Worm (Caenorhabditis elegans) whole organism, L4 larva: ENCODE data around the gene sri-19.

Experiments
- D1046.2 ChIP-seq: fragments of 200-800 bp; sonication (Bioruptor generic); IDR thresholded peaks from 2 replicates; pipeline ENCODE4 v1.3.6; 2022; ENCODE audit warnings: missing genetic modification characterization, missing compliant biosample characterization
- F10B5.3 ChIP-seq: sonication (generic microtip); optimal IDR thresholded peaks from 2 replicates; lab custom pipeline; 2016; ENCODE audit warnings: mild to moderate bottlenecking, missing genetic modification characterization, missing compliant biosample characterization
- T26A8.4 ChIP-seq: fragments of 200-800 bp; sonication (Bioruptor generic); IDR thresholded peaks from 2 replicates; pipeline ENCODE4 v1.3.6; 2022; ENCODE audit warnings: missing genetic modification characterization, missing compliant biosample characterization
- ZK546.5 ChIP-seq, 2 experiments: sonication (generic microtip); optimal IDR thresholded peaks; 2 replicates each; lab custom pipeline; 2017; ENCODE audit warnings: missing biosample characterization in 2 of 2, missing genetic modification characterization in 2 of 2
- ama-1 ChIP-seq: fragments of 150-350 bp; optimal IDR thresholded peaks from 2 replicates; lab custom pipeline; 2014; ENCODE audit warnings: inconsistent platforms, mixed read lengths
- daf-12 ChIP-seq: fragments of 150-350 bp; optimal IDR thresholded peaks from 2 replicates; lab custom pipeline; 2014; ENCODE audit warnings: missing biosample characterization, missing genetic modification reagents, missing genetic modification characterization
- dmd-6 ChIP-seq: fragments of 200-800 bp; sonication (Bioruptor generic); IDR thresholded peaks from 2 replicates; pipeline ENCODE4 v1.3.6; 2022; ENCODE audit warnings: missing genetic modification reagents, missing genetic modification characterization, missing compliant biosample characterization
- gei-8 ChIP-seq: fragments of 200-800 bp; sonication (Bioruptor generic); optimal IDR thresholded peaks from 2 replicates; lab custom pipeline; 2018; ENCODE audit warnings: mild to moderate bottlenecking, missing genetic modification characterization, missing compliant biosample characterization
- hmg-1.1 ChIP-seq: fragments of 200-800 bp; sonication (Bioruptor generic); IDR thresholded peaks from 2 replicates; pipeline ENCODE4 v1.3.6; 2022; ENCODE audit warnings: missing genetic modification reagents, missing genetic modification characterization, missing compliant biosample characterization
- jun-1 ChIP-seq: fragments of 150-350 bp; optimal IDR thresholded peaks from 2 replicates; lab custom pipeline; 2014; ENCODE audit warnings: missing biosample characterization, missing genetic modification reagents, missing genetic modification characterization
- lin-1 ChIP-seq: fragments of 200-800 bp; sonication (Bioruptor generic); IDR thresholded peaks from 2 replicates; pipeline ENCODE4 v1.3.6; 2022; ENCODE audit warnings: missing genetic modification reagents, missing genetic modification characterization, missing compliant biosample characterization
- lsy-2 ChIP-seq, 2 experiments: fragments of 150-350 bp in 1 of 2; sonication (generic microtip) in 1 of 2; optimal IDR thresholded peaks; 2 replicates each; lab custom pipeline; 2014 to 2017; ENCODE audit warnings: missing biosample characterization in 2 of 2, missing genetic modification characterization in 2 of 2
- mxl-2 ChIP-seq: fragments of 200-800 bp; sonication (Bioruptor generic); conservative IDR thresholded peaks from 2 replicates; pipeline ENCODE4 v1.3.6; 2022; ENCODE audit warnings: missing genetic modification reagents, missing genetic modification characterization, missing compliant biosample characterization
- nhr-10 ChIP-seq: fragments of 150-350 bp; optimal IDR thresholded peaks from 2 replicates; lab custom pipeline; 2014; ENCODE audit warnings: missing biosample characterization, missing genetic modification characterization
- nhr-25 ChIP-seq: sonication (generic microtip); optimal IDR thresholded peaks from 2 replicates; lab custom pipeline; 2017; ENCODE audit warnings: missing genetic modification characterization, mild to moderate bottlenecking, missing compliant biosample characterization, antibody characterized with exemption, moderate library complexity, borderline replicate concordance; ENCODE audit not compliant: insufficient read depth
- nhr-42 ChIP-seq: fragments of 200-800 bp; sonication (Bioruptor generic); IDR thresholded peaks from 2 replicates; pipeline ENCODE4 v1.3.6; 2022; ENCODE audit warnings: missing genetic modification characterization, missing compliant biosample characterization
- nhr-48 ChIP-seq: sonication (generic microtip); optimal IDR thresholded peaks from 2 replicates; lab custom pipeline; 2016; ENCODE audit warnings: mild to moderate bottlenecking, missing genetic modification characterization, missing compliant biosample characterization
- nhr-76 ChIP-seq: fragments of 150-350 bp; optimal IDR thresholded peaks from 2 replicates; lab custom pipeline; 2014; ENCODE audit warnings: missing biosample characterization, missing genetic modification characterization
- rbr-2 ChIP-seq: sonication (generic microtip); optimal IDR thresholded peaks from 2 replicates; lab custom pipeline; 2016; ENCODE audit warnings: missing genotype, missing genetic modification characterization, missing compliant biosample characterization
- snpc-1.2 ChIP-seq: fragments of 200-800 bp; sonication (Bioruptor generic); IDR thresholded peaks from 2 replicates; pipeline ENCODE4 v1.3.6; 2022; ENCODE audit warnings: missing genetic modification reagents, missing genetic modification characterization, missing compliant biosample characterization
- spr-1 ChIP-seq: sonication (generic microtip); optimal IDR thresholded peaks from 2 replicates; lab custom pipeline; 2016; ENCODE audit warnings: mild to moderate bottlenecking, missing genetic modification characterization, missing compliant biosample characterization
- spr-3 ChIP-seq: fragments of 200-800 bp; sonication (Bioruptor generic); optimal IDR thresholded peaks from 2 replicates; lab custom pipeline; 2018; ENCODE audit warnings: mild to moderate bottlenecking, missing genetic modification characterization, missing compliant biosample characterization
- tra-1 ChIP-seq: fragments of 200-800 bp; sonication (Bioruptor generic); IDR thresholded peaks from 2 replicates; pipeline ENCODE4 v1.3.6; 2022; ENCODE audit warnings: missing genetic modification reagents, missing genetic modification characterization, missing compliant biosample characterization
- unc-62 ChIP-seq, 3 experiments: fragments of 150-350 bp in 1 of 3; sonication (generic microtip); optimal IDR thresholded peaks in 2 of 3; peaks in 1 of 3; 1 replicate in 1 of 3; 2 replicates in 2 of 3; lab custom pipeline; 2014 to 2017; ENCODE audit warnings: missing biosample characterization in 3 of 3, missing genetic modification characterization in 3 of 3, missing genetic modification reagents in 3 of 3, missing genotype in 1 of 3
- vab-7 ChIP-seq: fragments of 200-800 bp; sonication (Bioruptor generic); IDR thresholded peaks from 2 replicates; pipeline ENCODE4 v1.3.6; 2022; ENCODE audit warnings: missing genetic modification reagents, missing genetic modification characterization, missing compliant biosample characterization
- zfp-2 ChIP-seq: sonication (generic microtip); optimal IDR thresholded peaks from 2 replicates; lab custom pipeline; 2016; ENCODE audit warnings: mild to moderate bottlenecking, missing genetic modification characterization, missing compliant biosample characterization
- ztf-11 ChIP-seq: fragments of 150-350 bp; optimal IDR thresholded peaks from 2 replicates; lab custom pipeline; 2014; ENCODE audit warnings: missing biosample characterization, missing genetic modification characterization

The sri-19 gene

DNA sequence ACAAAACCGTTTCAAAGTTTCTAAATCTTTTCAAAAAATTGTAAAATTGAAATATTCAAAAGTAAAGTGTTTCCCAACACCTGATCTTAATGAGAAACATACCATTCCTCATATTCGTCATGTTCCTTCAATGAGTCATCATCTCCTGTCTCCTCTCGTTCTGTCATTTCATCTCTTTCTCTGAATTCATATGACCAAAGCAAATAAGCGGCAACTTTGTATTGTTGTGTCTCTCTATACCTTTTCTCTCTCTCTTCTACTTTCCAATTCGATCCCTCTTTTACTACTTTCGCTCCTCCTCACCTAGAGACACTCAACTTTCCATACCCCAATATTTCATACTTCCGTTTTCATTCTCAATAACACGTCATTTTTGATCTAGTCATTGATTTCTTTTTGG, 50.1 kb downstream of the sri-19 start (continued):
- TF ChIP-seq nhr-42 (GFP tag; lab: Robert Waterston, UW) (no peak), daf-12 (tag; lab: Kevin White, UChicago) (no peak), nhr-76 (tag; lab: Kevin White, UChicago) (no peak), vab-7 (GFP tag; lab: Robert Waterston, UW) (no peak), hmg-1.1 (GFP tag; lab: Robert Waterston, UW) (0 out of 2 replicates have a peak, but pooled peaks have one; percentile 38), lin-1 (no peak), ZK546.5 (tag; optimal IDR thresholded peaks at IDR 0.05; lab: Kevin White, UChicago) (no peak), ztf-11 (tag; lab: Kevin White, UChicago) (no peak), nhr-48 (tag; lab: Kevin White, UChicago) (no peak), zfp-2 (tag; lab: Kevin White, UChicago) (no peak), lsy-2 (tag; optimal IDR thresholded peaks at IDR 0.05; lab: Kevin White, UChicago) (no peak), mxl-2 (GFP tag; lab: Robert Waterston, UW) (no peak), D1046.2 (GFP tag; lab: Robert Waterston, UW) (no peak), ama-1 (lab: Kevin White, UChicago) (no peak), nhr-10 (no peak), snpc-1.2 (GFP tag; lab: Robert Waterston, UW) (no peak), jun-1 (no peak), dmd-6 (GFP tag; lab: Robert Waterston, UW) (peak; percentile 18; the same call in 1 of the 2 replicates), nhr-25 (tag; lab: Kevin White, UChicago) (no peak), tra-1 (no peak), rbr-2 (tag; lab: Kevin White, UChicago) (no peak), spr-3 (GFP tag; lab: Kevin White, UChicago) (no peak), F10B5.3 (no peak)

DNA sequence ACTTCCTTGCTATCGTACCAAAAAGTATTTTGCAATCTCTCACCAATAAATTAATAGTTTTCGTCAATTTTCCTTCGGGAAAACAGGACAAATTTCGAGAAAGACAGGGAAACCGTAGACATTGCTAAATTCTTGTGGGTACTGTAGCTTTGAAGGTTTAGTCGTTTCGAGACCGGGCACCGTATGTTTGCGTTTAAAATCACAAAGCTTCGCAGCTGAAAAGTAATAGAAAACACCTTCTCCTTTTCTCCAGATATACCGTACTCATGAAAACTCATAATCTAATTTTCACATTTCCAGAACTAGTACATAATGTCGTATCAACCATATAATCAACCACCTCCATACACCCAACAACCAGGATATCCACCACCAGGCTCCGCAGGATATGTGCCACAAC, 50.8 kb downstream of the sri-19 start, which contains the start of gene F13H10.6:
TSS of gene F13H10.6 (plus strand) at position 301 of the 400 bp plus-strand sequence.
- TF ChIP-seq unc-62 (GFP tag; optimal IDR thresholded peaks at IDR 0.05 in 1 of 2; lab: Kevin White, UChicago) (peak in 1 of 2 experiments; percentile 64), unc-62 (tag; optimal IDR thresholded peaks at IDR 0.05; lab: Kevin White, UChicago) (no peak), spr-1 (no peak)

DNA sequence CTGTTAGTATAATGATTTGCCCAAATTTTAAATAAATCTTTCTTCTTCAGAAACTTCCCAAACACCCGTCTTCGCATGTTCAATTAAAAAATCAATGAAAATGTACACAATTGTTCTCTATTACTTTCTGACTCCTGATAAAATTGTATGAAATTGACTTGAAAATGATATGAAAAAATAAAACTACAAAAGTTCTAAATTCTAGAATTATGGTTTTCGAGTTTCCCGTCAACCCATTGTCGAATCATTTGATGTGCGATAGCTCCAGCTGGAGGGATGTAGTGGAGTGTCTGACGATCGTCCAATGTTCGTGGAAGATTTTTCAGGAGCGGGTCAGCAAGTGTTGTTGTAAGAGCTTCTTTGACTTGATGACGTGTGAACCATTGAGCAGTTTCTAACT, 51.8 kb downstream of the sri-19 start:
- 0 out of 2 replicates have a peak, but pooled peaks have one; percentile 7 for TF ChIP-seq T26A8.4
- peak in 1 of 2 experiments; percentile 96 for TF ChIP-seq unc-62 (GFP tag; optimal IDR thresholded peaks at IDR 0.05 in 1 of 2; lab: Kevin White, UChicago)
- TF ChIP-seq unc-62 (tag; optimal IDR thresholded peaks at IDR 0.05; lab: Kevin White, UChicago) = no peak
- TF ChIP-seq gei-8 (GFP tag; lab: Kevin White, UChicago) = no peak
- TF ChIP-seq, all 104 proteins: peak for 2
